Worm (Caenorhabditis elegans) whole organism, L4 larva: ENCODE data around the gene fipr-17.

Experiments used
- aly-2 ChIP-seq: sonication (generic microtip); optimal IDR thresholded peaks from 2 replicates; lab custom pipeline; 2018; ENCODE audit warnings: missing biosample characterization, missing genetic modification characterization
- ama-1 ChIP-seq: fragments of 150-350 bp; optimal IDR thresholded peaks from 2 replicates; lab custom pipeline; 2014; ENCODE audit warnings: inconsistent platforms, mixed read lengths
- daf-8 ChIP-seq: fragments of 200-800 bp; sonication (Bioruptor generic); IDR thresholded peaks from 2 replicates; pipeline ENCODE4 v1.3.6; 2022; ENCODE audit warnings: missing genetic modification characterization, missing compliant biosample characterization
- dmd-9 ChIP-seq: fragments of 200-800 bp; sonication (Bioruptor generic); IDR thresholded peaks from 2 replicates; pipeline ENCODE4 v1.3.6; 2022; ENCODE audit warnings: missing genetic modification reagents, missing genetic modification characterization, missing compliant biosample characterization
- nhr-102 ChIP-seq: sonication (generic microtip); optimal IDR thresholded peaks from 2 replicates; lab custom pipeline; 2016; ENCODE audit warnings: mild to moderate bottlenecking, missing genetic modification characterization, moderate library complexity, missing compliant biosample characterization
- nhr-11 ChIP-seq: fragments of 150-350 bp; optimal IDR thresholded peaks from 2 replicates; lab custom pipeline; 2014; ENCODE audit warnings: missing biosample characterization, missing genetic modification characterization
- sdz-12 ChIP-seq: fragments of 200-800 bp; sonication (Bioruptor generic); optimal IDR thresholded peaks from 2 replicates; lab custom pipeline; 2018; ENCODE audit warnings: mild to moderate bottlenecking, missing genetic modification characterization, missing compliant biosample characterization

DNA sequence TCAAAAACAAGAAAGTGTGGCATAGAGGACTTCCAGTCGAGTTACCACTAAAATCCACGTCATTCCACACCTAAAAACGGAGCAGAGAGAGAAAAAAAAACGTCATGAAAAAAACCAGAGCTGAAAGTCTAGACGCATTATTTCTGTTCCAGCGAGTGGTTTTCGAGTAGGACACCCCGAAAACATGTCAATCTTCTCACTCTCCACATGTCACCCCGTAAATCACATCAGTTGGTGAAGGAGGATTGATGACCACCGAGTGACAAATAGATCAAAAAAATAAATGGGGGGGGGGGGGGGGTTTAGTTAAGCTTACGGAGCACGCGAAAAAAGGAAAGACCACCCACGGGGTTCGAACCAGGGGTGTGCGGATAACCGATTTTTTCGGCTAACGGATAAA lies 49.7 kb downstream of the fipr-17 start:
- TF ChIP-seq aly-2 (tag; lab: Kevin White, UChicago) (no peak), daf-8 (GFP tag; lab: Robert Waterston, UW) (no peak), nhr-11 (no peak), nhr-102 (no peak), sdz-12 (GFP tag; lab: Kevin White, UChicago) (no peak), ama-1 (lab: Kevin White, UChicago) (no peak), dmd-9 (no peak)
